Fruit fly (Drosophila melanogaster): ENCODE results near the gene CG18281.

DNA sequence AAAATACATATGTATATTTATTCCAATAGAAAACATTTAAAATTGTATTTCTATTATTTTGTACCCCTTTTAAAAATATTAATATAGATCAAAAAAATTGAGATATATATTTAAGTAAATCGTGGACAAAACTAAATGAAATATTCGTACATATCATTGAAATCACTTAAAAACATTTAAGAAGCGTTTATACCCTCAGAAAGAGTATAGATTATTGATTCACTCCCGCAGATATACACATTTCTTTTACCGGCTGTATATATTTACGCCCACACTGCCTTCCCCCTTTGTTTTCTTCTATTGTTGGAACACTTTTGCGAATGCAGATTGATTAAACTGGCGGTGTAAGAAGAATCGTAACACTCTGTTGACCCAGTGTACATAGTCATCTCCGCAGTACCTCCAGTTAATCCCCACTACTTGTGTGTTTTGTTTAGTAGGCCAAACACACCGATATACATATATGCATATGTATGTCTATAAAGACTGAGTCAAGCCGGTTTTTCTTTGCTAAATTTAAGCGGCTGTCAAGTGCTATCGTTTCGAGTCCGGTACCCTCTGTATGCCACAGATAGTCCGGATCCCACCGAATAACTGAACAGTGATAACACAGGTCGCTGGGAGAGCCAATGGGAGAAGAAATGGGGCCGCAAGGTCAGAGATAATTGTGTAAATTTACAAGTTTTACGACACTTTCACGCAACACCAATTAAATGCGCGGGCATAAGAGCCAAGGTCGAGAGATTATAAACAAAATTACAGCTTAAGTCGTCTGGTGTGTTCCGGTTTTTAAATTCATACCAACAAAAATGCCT lies 27.9 kb upstream of the CG18281 start:
- TF ChIP-seq CG8478 (optimal IDR thresholded peaks at IDR 0.05) (no peak), CTCF (optimal IDR thresholded peaks at IDR 0.05) (no peak)
